Fruit fly (Drosophila melanogaster): Measurements from ENCODE around the gene CG4374.

DNA sequence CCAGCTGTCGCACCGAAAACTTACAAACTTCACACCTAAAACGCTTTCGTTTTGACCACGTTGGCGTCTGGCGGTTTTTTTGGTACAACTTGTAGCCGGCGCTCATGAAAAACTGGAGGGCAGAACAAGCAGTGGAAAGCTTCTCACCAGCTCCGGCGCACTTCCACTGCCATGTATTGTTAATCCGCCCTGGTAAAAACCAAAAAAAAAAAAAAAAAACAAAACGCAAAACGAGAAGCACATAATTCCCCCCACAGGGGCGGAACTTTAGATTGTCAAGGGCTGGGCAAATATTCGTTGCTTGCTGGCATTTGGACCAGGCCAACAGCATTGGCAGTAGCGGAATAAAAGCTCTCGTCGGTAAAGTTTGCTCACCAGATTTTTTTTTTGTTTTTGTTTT, 97.8 kb downstream of the CG4374 start:
- TF ChIP-seq CG10348 (GFP tag; IDR thresholded peaks at IDR 0.05) (no peak), CG8301 (tag; optimal IDR thresholded peaks at IDR 0.05) (peak; percentile 19), Ets98B (GFP tag; IDR thresholded peaks at IDR 0.05) (peak; percentile 84), CG34367 (tag; optimal IDR thresholded peaks at IDR 0.05) (no peak), CG9948 (tag; optimal IDR thresholded peaks at IDR 0.05) (no peak), D1 (tag; optimal IDR thresholded peaks at IDR 0.05) (no peak), EcR (GFP tag; optimal IDR thresholded peaks at IDR 0.05) (no peak), CG13204 (GFP tag; optimal IDR thresholded peaks at IDR 0.05) (peak; percentile 23), CG4496 (GFP tag; IDR thresholded peaks at IDR 0.05) (peak; percentile 87), CG17806 (tag; optimal IDR thresholded peaks at IDR 0.05) (peak; percentile 20), CG8159 (tag; optimal IDR thresholded peaks at IDR 0.05) (peak; percentile 22)
